Fruit fly (Drosophila melanogaster): ENCODE measurements around the gene CG13398.

dm6 chr2L:8421717-8422116 lies 6.7 kb upstream of the CG13398 start:
- no peak for TF ChIP-seq exex (tag; optimal IDR thresholded peaks at IDR 0.05)
- no peak for TF ChIP-seq CG1233 (GFP tag; optimal IDR thresholded peaks at IDR 0.05)
- no peak for TF ChIP-seq Mes4 (GFP tag; optimal IDR thresholded peaks at IDR 0.05)
- TF ChIP-seq CkIIα-i1 (GFP tag; IDR thresholded peaks at IDR 0.05): no peak
- TF ChIP-seq Dfd (GFP tag; optimal IDR thresholded peaks at IDR 0.05): no peak
- no peak for TF ChIP-seq CTCF (GFP tag; optimal IDR thresholded peaks at IDR 0.05)
- no peak for TF ChIP-seq slp2 (GFP tag; optimal IDR thresholded peaks at IDR 0.05)

All from whole organism, embryonic.